Worm (Caenorhabditis elegans) whole organism, L4/young adult: ENCODE data around the gene fntb-1.

Experiments used
- W03F9.2 ChIP-seq: fragments of 150-350 bp; optimal IDR thresholded peaks from 2 replicates; lab custom pipeline; 2014; ENCODE audit warnings: missing biosample characterization, missing genetic modification characterization
- dao-5 ChIP-seq: sonication (generic microtip); optimal IDR thresholded peaks from 2 replicates; lab custom pipeline; 2016; ENCODE audit warnings: missing genotype, missing genetic modification characterization, moderate library complexity, missing compliant biosample characterization
- him-1 ChIP-seq: sonication (generic microtip); optimal IDR thresholded peaks from 2 replicates; lab custom pipeline; 2016; ENCODE audit warnings: missing genotype, missing genetic modification reagents, missing genetic modification characterization, missing compliant biosample characterization

DNA sequence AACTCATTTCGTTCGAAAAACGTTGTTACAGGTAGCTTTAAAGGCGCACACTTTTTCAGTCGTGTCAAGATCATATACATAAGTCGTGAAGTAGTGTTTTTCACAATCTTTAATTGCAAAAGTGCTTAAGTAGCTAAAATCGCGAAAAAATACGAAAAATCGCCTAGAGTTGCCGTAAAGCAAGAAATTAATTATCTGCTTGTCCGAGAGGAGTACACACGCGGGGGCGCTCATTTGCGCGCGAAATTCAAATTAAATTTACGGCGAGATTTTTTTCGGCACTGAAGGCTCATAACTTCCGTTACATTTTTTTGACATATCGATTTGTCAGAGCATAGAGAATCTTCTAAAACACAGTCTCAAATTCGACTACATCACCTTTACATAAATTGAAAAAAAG, 12.7 kb downstream of the fntb-1 start:
- TF ChIP-seq him-1 (tag; lab: Kevin White, UChicago), result no peak
- TF ChIP-seq W03F9.2 (tag; lab: Kevin White, UChicago), result no peak
- TF ChIP-seq dao-5 (tag; lab: Kevin White, UChicago), result no peak
